Worm (Caenorhabditis elegans) whole organism, late embryonic: Measurements from ENCODE around the gene Y69E1A.1.

Source experiments
- T23F11.4 ChIP-seq: fragments of 200-800 bp; sonication (Bioruptor generic); optimal IDR thresholded peaks from 2 replicates; lab custom pipeline; 2018; ENCODE audit warnings: mild to moderate bottlenecking, missing genetic modification characterization, missing compliant biosample characterization
- ama-1 ChIP-seq: fragments of 150-350 bp; optimal IDR thresholded peaks from 2 replicates; lab custom pipeline; 2014
- ceh-22 ChIP-seq: sonication (generic microtip); optimal IDR thresholded peaks from 2 replicates; lab custom pipeline; 2017; ENCODE audit warnings: missing biosample characterization, missing genetic modification characterization
- ceh-45 ChIP-seq: fragments of 200-800 bp; sonication (Bioruptor generic); IDR thresholded peaks from 2 replicates; pipeline ENCODE4 v1.3.6; 2022; ENCODE audit warnings: missing genetic modification reagents, missing genetic modification characterization, missing compliant biosample characterization
- dve-1 ChIP-seq: sonication (generic microtip); optimal IDR thresholded peaks from 2 replicates; lab custom pipeline; 2017; ENCODE audit warnings: antibody characterized with exemption, mild to moderate bottlenecking, missing genetic modification characterization, missing compliant biosample characterization
- fkh-6 ChIP-seq: sonication (generic microtip); optimal IDR thresholded peaks from 2 replicates; lab custom pipeline; 2016; ENCODE audit warnings: missing genetic modification characterization, missing compliant biosample characterization
- lim-6 ChIP-seq: sonication (generic microtip); optimal IDR thresholded peaks from 2 replicates; lab custom pipeline; 2016; ENCODE audit warnings: missing genetic modification characterization, missing compliant biosample characterization
- lin-11 ChIP-seq: fragments of 200-800 bp; sonication (Bioruptor generic); optimal IDR thresholded peaks from 2 replicates; lab custom pipeline; 2018; ENCODE audit warnings: mild to moderate bottlenecking, missing genetic modification characterization, missing compliant biosample characterization
- nfya-1 ChIP-seq: sonication (generic microtip); optimal IDR thresholded peaks from 2 replicates; lab custom pipeline; 2017; ENCODE audit warnings: missing genetic modification characterization, mild to moderate bottlenecking, missing compliant biosample characterization, antibody characterized with exemption, moderate library complexity
- nhr-11 ChIP-seq: fragments of 150-350 bp; optimal IDR thresholded peaks from 2 replicates; lab custom pipeline; 2014; ENCODE audit warnings: missing biosample characterization, missing genetic modification characterization
- pqm-1 ChIP-seq: sonication (generic microtip); optimal IDR thresholded peaks from 2 replicates; lab custom pipeline; 2016; ENCODE audit warnings: missing genetic modification characterization, missing compliant biosample characterization
- sdc-2 ChIP-seq: sonication (generic microtip); optimal IDR thresholded peaks from 2 replicates; lab custom pipeline; 2016; ENCODE audit warnings: missing genotype, missing genetic modification characterization, missing compliant biosample characterization
- sox-4 ChIP-seq: sonication (generic microtip); optimal IDR thresholded peaks from 2 replicates; lab custom pipeline; 2017; ENCODE audit warnings: mild to moderate bottlenecking, missing genetic modification characterization, inconsistent platforms, missing compliant biosample characterization

DNA sequence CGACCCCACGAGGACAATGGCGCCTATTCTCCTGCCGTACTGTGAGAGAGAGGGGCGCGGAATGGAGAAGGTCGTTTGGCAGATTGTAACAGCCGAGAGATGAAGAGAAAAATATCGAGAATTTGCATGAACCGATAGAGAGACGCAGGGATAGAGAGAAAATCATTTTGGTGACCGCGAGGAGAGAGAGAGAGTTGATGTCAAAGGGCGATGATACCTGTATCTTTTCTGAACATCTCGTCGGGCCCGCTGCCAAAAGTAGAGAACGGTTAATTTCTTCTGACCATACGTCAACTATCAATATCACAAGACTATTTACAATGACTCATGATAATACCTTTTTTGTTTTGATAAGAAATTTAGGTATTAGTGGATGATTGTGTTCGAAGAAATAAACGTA lies 27.3 kb upstream of the Y69E1A.1 start:
- TF ChIP-seq pqm-1 (tag; lab: Kevin White, UChicago) (no peak), dve-1 (tag; lab: Kevin White, UChicago) (no peak), nhr-11 (tag; lab: Kevin White, UChicago) (no peak), lim-6 (tag; lab: Kevin White, UChicago) (no peak), lin-11 (tag; lab: Kevin White, UChicago) (no peak), ama-1 (lab: Kevin White, UChicago) (no peak), ceh-45 (GFP tag; lab: Robert Waterston, UW) (no peak), sdc-2 (tag; lab: Kevin White, UChicago) (no peak), nfya-1 (tag; lab: Kevin White, UChicago) (no peak), sox-4 (no peak), ceh-22 (tag; lab: Kevin White, UChicago) (no peak), T23F11.4 (GFP tag; lab: Kevin White, UChicago) (no peak), fkh-6 (no peak)
